Worm (Caenorhabditis elegans) whole organism, L4 larva: ENCODE results near the gene din-1.

ENCODE experiments used
- D1046.2 ChIP-seq: fragments of 200-800 bp; sonication (Bioruptor generic); IDR thresholded peaks from 2 replicates; pipeline ENCODE4 v1.3.6; 2022; ENCODE audit warnings: missing genetic modification characterization, missing compliant biosample characterization
- F10B5.3 ChIP-seq: sonication (generic microtip); optimal IDR thresholded peaks from 2 replicates; lab custom pipeline; 2016; ENCODE audit warnings: mild to moderate bottlenecking, missing genetic modification characterization, missing compliant biosample characterization
- F37D6.2 ChIP-seq: sonication (generic microtip); optimal IDR thresholded peaks from 2 replicates; lab custom pipeline; 2016; ENCODE audit warnings: mild to moderate bottlenecking, missing genetic modification characterization, missing compliant biosample characterization
- F44E2.7 ChIP-seq: fragments of 200-800 bp; sonication (Bioruptor generic); IDR thresholded peaks from 2 replicates; pipeline ENCODE4 v2.1.2; 2022; ENCODE audit warnings: missing genetic modification characterization, missing compliant biosample characterization
- R02D3.7 ChIP-seq: fragments of 150-350 bp; sonication (generic microtip); optimal IDR thresholded peaks from 3 replicates; lab custom pipeline; 2014; ENCODE audit warnings: missing biosample characterization, missing genetic modification characterization
- T20F7.1 ChIP-seq: fragments of 200-800 bp; sonication (Bioruptor generic); optimal IDR thresholded peaks from 2 replicates; lab custom pipeline; 2018; ENCODE audit warnings: mild to moderate bottlenecking, missing genetic modification characterization, missing compliant biosample characterization
- T26A8.4 ChIP-seq: fragments of 200-800 bp; sonication (Bioruptor generic); IDR thresholded peaks from 2 replicates; pipeline ENCODE4 v1.3.6; 2022; ENCODE audit warnings: missing genetic modification characterization, missing compliant biosample characterization
- Y105C5A.15 ChIP-seq: fragments of 200-800 bp; sonication (Bioruptor generic); IDR thresholded peaks from 2 replicates; pipeline ENCODE4 v1.3.6; 2022; ENCODE audit warnings: missing genetic modification characterization, missing compliant biosample characterization
- Y75B8A.6 ChIP-seq: fragments of 200-800 bp; sonication (Bioruptor generic); IDR thresholded peaks from 2 replicates; pipeline ENCODE4 v1.3.6; 2022; ENCODE audit warnings: missing genetic modification reagents, missing genetic modification characterization, missing compliant biosample characterization
- ZK337.2 ChIP-seq: fragments of 200-800 bp; sonication (Bioruptor generic); IDR thresholded peaks from 2 replicates; pipeline ENCODE4 v1.3.6; 2022; ENCODE audit warnings: missing genetic modification reagents, missing genetic modification characterization, missing compliant biosample characterization
- aha-1 ChIP-seq: fragments of 150-350 bp; peaks from one replicate; lab custom pipeline; 2014; ENCODE audit warnings: missing biosample characterization, missing genetic modification characterization
- aly-2 ChIP-seq: sonication (generic microtip); optimal IDR thresholded peaks from 2 replicates; lab custom pipeline; 2018; ENCODE audit warnings: missing biosample characterization, missing genetic modification characterization
- ama-1 ChIP-seq: fragments of 150-350 bp; optimal IDR thresholded peaks from 2 replicates; lab custom pipeline; 2014; ENCODE audit warnings: inconsistent platforms, mixed read lengths
- arid-1 ChIP-seq: fragments of 200-800 bp; sonication (Bioruptor generic); conservative IDR thresholded peaks from 2 replicates; pipeline ENCODE4 v1.3.6; 2022; ENCODE audit warnings: missing genetic modification reagents, missing genetic modification characterization, missing compliant biosample characterization
- ceh-20 ChIP-seq: fragments of 200-800 bp; sonication (Bioruptor generic); IDR thresholded peaks from 2 replicates; pipeline ENCODE4 v1.3.6; 2022; ENCODE audit warnings: missing genetic modification reagents, missing genetic modification characterization, missing compliant biosample characterization
- ceh-28 ChIP-seq: fragments of 150-350 bp; optimal IDR thresholded peaks from 2 replicates; lab custom pipeline; 2014; ENCODE audit warnings: missing biosample characterization, missing genetic modification reagents, missing genetic modification characterization
- ceh-32 ChIP-seq: sonication (generic microtip); optimal IDR thresholded peaks from 2 replicates; lab custom pipeline; 2016; ENCODE audit warnings: mild to moderate bottlenecking, missing genetic modification characterization, missing compliant biosample characterization; ENCODE audit not compliant: poor library complexity
- ces-1 ChIP-seq: fragments of 150-350 bp; sonication (generic microtip); optimal IDR thresholded peaks from 4 replicates; lab custom pipeline; 2014; ENCODE audit warnings: missing biosample characterization, missing genetic modification reagents, missing genetic modification characterization
- cey-2 ChIP-seq: sonication (generic microtip); optimal IDR thresholded peaks from 3 replicates; lab custom pipeline; 2017; ENCODE audit warnings: missing genetic modification characterization, mild to moderate bottlenecking, missing compliant biosample characterization, antibody characterized with exemption, borderline replicate concordance; ENCODE audit not compliant: insufficient read depth
- ctbp-1 ChIP-seq: fragments of 200-800 bp; sonication (Bioruptor generic); IDR thresholded peaks from 2 replicates; pipeline ENCODE4 v1.3.6; 2022; ENCODE audit warnings: missing genetic modification reagents, missing genetic modification characterization, missing compliant biosample characterization
- daf-19 ChIP-seq: fragments of 200-800 bp; sonication (Bioruptor generic); conservative IDR thresholded peaks from 2 replicates; pipeline ENCODE4 v1.3.6; 2022; ENCODE audit warnings: missing genetic modification characterization, missing compliant biosample characterization
- dmd-6 ChIP-seq: fragments of 200-800 bp; sonication (Bioruptor generic); IDR thresholded peaks from 2 replicates; pipeline ENCODE4 v1.3.6; 2022; ENCODE audit warnings: missing genetic modification reagents, missing genetic modification characterization, missing compliant biosample characterization
- dmd-8 ChIP-seq: fragments of 200-800 bp; sonication (Bioruptor generic); IDR thresholded peaks from 2 replicates; pipeline ENCODE4 v1.3.6; 2022; ENCODE audit warnings: missing genetic modification characterization, missing compliant biosample characterization
- dpl-1 ChIP-seq: fragments of 150-350 bp; optimal IDR thresholded peaks from 2 replicates; lab custom pipeline; 2014; ENCODE audit warnings: missing biosample characterization, missing genetic modification reagents, missing genetic modification characterization
- egl-27 ChIP-seq: sonication (generic microtip); optimal IDR thresholded peaks from 3 replicates; lab custom pipeline; 2017; ENCODE audit warnings: missing biosample characterization, missing genetic modification reagents, missing genetic modification characterization
- egl-43 ChIP-seq: fragments of 200-800 bp; sonication (Bioruptor generic); IDR thresholded peaks from 2 replicates; pipeline ENCODE4 v1.3.6; 2022; ENCODE audit warnings: missing genetic modification reagents, missing genetic modification characterization, missing compliant biosample characterization
- hmg-1.1 ChIP-seq: fragments of 200-800 bp; sonication (Bioruptor generic); IDR thresholded peaks from 2 replicates; pipeline ENCODE4 v1.3.6; 2022; ENCODE audit warnings: missing genetic modification reagents, missing genetic modification characterization, missing compliant biosample characterization
- lin-1 ChIP-seq: fragments of 200-800 bp; sonication (Bioruptor generic); IDR thresholded peaks from 2 replicates; pipeline ENCODE4 v1.3.6; 2022; ENCODE audit warnings: missing genetic modification reagents, missing genetic modification characterization, missing compliant biosample characterization
- lin-29 ChIP-seq: fragments of 200-800 bp; sonication (Bioruptor generic); IDR thresholded peaks from 2 replicates; pipeline ENCODE4 v1.3.6; 2022; ENCODE audit warnings: missing genetic modification reagents, missing genetic modification characterization, missing compliant biosample characterization
- lsy-2 ChIP-seq, 2 experiments: fragments of 150-350 bp in 1 of 2; sonication (generic microtip) in 1 of 2; optimal IDR thresholded peaks; 2 replicates each; lab custom pipeline; 2014 to 2017; ENCODE audit warnings: missing biosample characterization in 2 of 2, missing genetic modification characterization in 2 of 2
- madf-5 ChIP-seq, 2 experiments: fragments of 200-800 bp; sonication (Bioruptor generic); IDR thresholded peaks; 2 replicates each; pipeline ENCODE4 v1.3.6; 2022; ENCODE audit warnings: missing compliant biosample characterization in 2 of 2, missing genetic modification characterization in 2 of 2
- mdl-1 ChIP-seq, 2 experiments: fragments of 150-350 bp in 1 of 2; sonication (generic microtip) in 1 of 2; optimal IDR thresholded peaks; 2 replicates each; lab custom pipeline; 2014 to 2017; ENCODE audit warnings: missing biosample characterization in 2 of 2, missing genetic modification characterization in 2 of 2
- mxl-3 ChIP-seq: fragments of 200-800 bp; sonication (Bioruptor generic); optimal IDR thresholded peaks from 2 replicates; lab custom pipeline; 2018; ENCODE audit warnings: mild to moderate bottlenecking, missing genetic modification characterization, missing compliant biosample characterization
- nhr-102 ChIP-seq: sonication (generic microtip); optimal IDR thresholded peaks from 2 replicates; lab custom pipeline; 2016; ENCODE audit warnings: mild to moderate bottlenecking, missing genetic modification characterization, moderate library complexity, missing compliant biosample characterization
- nhr-11 ChIP-seq: fragments of 150-350 bp; optimal IDR thresholded peaks from 2 replicates; lab custom pipeline; 2014; ENCODE audit warnings: missing biosample characterization, missing genetic modification characterization
- nhr-28 ChIP-seq: fragments of 150-350 bp; optimal IDR thresholded peaks from 2 replicates; lab custom pipeline; 2014; ENCODE audit warnings: missing biosample characterization, missing genetic modification characterization
- nhr-41 ChIP-seq: fragments of 200-800 bp; sonication (Bioruptor generic); IDR thresholded peaks from 2 replicates; pipeline ENCODE4 v1.3.6; 2022; ENCODE audit warnings: missing genetic modification reagents, missing genetic modification characterization, missing compliant biosample characterization
- nhr-48 ChIP-seq: sonication (generic microtip); optimal IDR thresholded peaks from 2 replicates; lab custom pipeline; 2016; ENCODE audit warnings: mild to moderate bottlenecking, missing genetic modification characterization, missing compliant biosample characterization
- nhr-6 ChIP-seq: fragments of 150-350 bp; optimal IDR thresholded peaks from 2 replicates; lab custom pipeline; 2014; ENCODE audit warnings: missing biosample characterization, missing genetic modification characterization
- nhr-76 ChIP-seq: fragments of 150-350 bp; optimal IDR thresholded peaks from 2 replicates; lab custom pipeline; 2014; ENCODE audit warnings: missing biosample characterization, missing genetic modification characterization
- nhr-77 ChIP-seq: fragments of 150-350 bp; optimal IDR thresholded peaks from 2 replicates; lab custom pipeline; 2014; ENCODE audit warnings: missing biosample characterization, missing genetic modification characterization
- php-3 ChIP-seq: fragments of 200-800 bp; sonication (Bioruptor generic); IDR thresholded peaks from 2 replicates; pipeline ENCODE4 v1.3.6; 2022; ENCODE audit warnings: missing genetic modification reagents, missing genetic modification characterization, missing compliant biosample characterization
- pqm-1 ChIP-seq: sonication (generic microtip); optimal IDR thresholded peaks from 2 replicates; lab custom pipeline; 2017; ENCODE audit warnings: missing biosample characterization, missing genetic modification characterization
- rbr-2 ChIP-seq: sonication (generic microtip); optimal IDR thresholded peaks from 2 replicates; lab custom pipeline; 2016; ENCODE audit warnings: missing genotype, missing genetic modification characterization, missing compliant biosample characterization
- saeg-2 ChIP-seq: fragments of 200-800 bp; sonication (Bioruptor generic); IDR thresholded peaks from 2 replicates; pipeline ENCODE4 v1.3.6; 2022; ENCODE audit warnings: missing genetic modification reagents, missing genetic modification characterization, missing compliant biosample characterization
- sdz-12 ChIP-seq: fragments of 200-800 bp; sonication (Bioruptor generic); optimal IDR thresholded peaks from 2 replicates; lab custom pipeline; 2018; ENCODE audit warnings: mild to moderate bottlenecking, missing genetic modification characterization, missing compliant biosample characterization
- spr-1 ChIP-seq: sonication (generic microtip); optimal IDR thresholded peaks from 2 replicates; lab custom pipeline; 2016; ENCODE audit warnings: mild to moderate bottlenecking, missing genetic modification characterization, missing compliant biosample characterization
- tag-97 ChIP-seq: fragments of 200-800 bp; sonication (Bioruptor generic); IDR thresholded peaks from 2 replicates; pipeline ENCODE4 v1.3.6; 2022; ENCODE audit warnings: missing genetic modification characterization, missing compliant biosample characterization
- unc-62 ChIP-seq, 3 experiments: fragments of 150-350 bp in 1 of 3; sonication (generic microtip); optimal IDR thresholded peaks in 2 of 3; peaks in 1 of 3; 1 replicate in 1 of 3; 2 replicates in 2 of 3; lab custom pipeline; 2014 to 2017; ENCODE audit warnings: missing biosample characterization in 3 of 3, missing genetic modification characterization in 3 of 3, missing genetic modification reagents in 3 of 3, missing genotype in 1 of 3
- zfp-2 ChIP-seq: sonication (generic microtip); optimal IDR thresholded peaks from 2 replicates; lab custom pipeline; 2016; ENCODE audit warnings: mild to moderate bottlenecking, missing genetic modification characterization, missing compliant biosample characterization
- zfp-3 ChIP-seq: fragments of 200-800 bp; sonication (Bioruptor generic); conservative IDR thresholded peaks from 2 replicates; pipeline ENCODE4 v1.3.6; 2022; ENCODE audit warnings: missing genetic modification reagents, missing genetic modification characterization, missing compliant biosample characterization

din-1 gene

DNA sequence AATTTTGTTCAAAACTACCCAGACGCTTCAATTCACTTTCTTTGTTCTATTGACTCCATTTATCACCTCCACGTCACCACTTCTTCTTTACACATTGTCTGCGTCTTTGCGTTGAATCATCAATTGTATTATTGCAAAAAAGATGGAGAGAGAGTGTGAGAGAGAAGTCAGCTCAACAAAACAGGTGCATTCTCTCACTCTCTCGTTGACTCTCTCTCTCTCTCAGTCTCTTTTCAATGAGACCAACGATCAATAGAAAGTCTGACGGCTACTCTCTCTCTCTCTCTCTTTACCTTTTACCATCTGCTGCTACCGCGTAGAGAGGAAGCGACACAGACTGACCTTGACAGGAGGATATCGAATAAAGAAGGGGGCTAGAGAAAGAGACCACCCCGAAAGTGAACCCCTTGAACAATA, 2.3 kb upstream of the din-1 start (continued):
- no peak for TF ChIP-seq R02D3.7 (tag; lab: Kevin White, UChicago)
- TF ChIP-seq dmd-8 (GFP tag; lab: Robert Waterston, UW), result no peak
- peak; percentile 72 for TF ChIP-seq ceh-28 (tag; lab: Kevin White, UChicago)
- TF ChIP-seq nhr-77, result peak; percentile 90
- TF ChIP-seq Y75B8A.6 (GFP tag; lab: Robert Waterston, UW), result 0 out of 2 replicates have a peak, but pooled peaks have one; percentile 64
- TF ChIP-seq tag-97 (GFP tag; lab: Robert Waterston, UW), result no peak
- TF ChIP-seq Y105C5A.15 (GFP tag; lab: Robert Waterston, UW), result no peak
- TF ChIP-seq F37D6.2 (tag; lab: Kevin White, UChicago), result no peak
- TF ChIP-seq T20F7.1 (GFP tag; lab: Kevin White, UChicago), result no peak
- peak; percentile 67 for TF ChIP-seq cey-2 (tag; lab: Kevin White, UChicago)
- TF ChIP-seq nhr-76 (tag; lab: Kevin White, UChicago), result no peak
- TF ChIP-seq egl-27, result no peak
- TF ChIP-seq D1046.2 (GFP tag; lab: Robert Waterston, UW), result no peak
- TF ChIP-seq ctbp-1 (GFP tag; lab: Robert Waterston, UW), result 0 out of 2 replicates have a peak, but pooled peaks have one; percentile 30
- no peak for TF ChIP-seq ZK337.2 (GFP tag; lab: Robert Waterston, UW)
- TF ChIP-seq pqm-1 (tag; lab: Kevin White, UChicago), result peak; percentile 25
- TF ChIP-seq zfp-2 (tag; lab: Kevin White, UChicago), result no peak
- TF ChIP-seq T26A8.4, result peak; percentile 75
- TF ChIP-seq F44E2.7 (GFP tag; lab: Robert Waterston, UW), result 0 out of 2 replicates have a peak, but pooled peaks have one; percentile 21
- TF ChIP-seq rbr-2, result peak; percentile 80
- TF ChIP-seq nhr-11, result peak; percentile 86
- no peak for TF ChIP-seq sdz-12 (GFP tag; lab: Kevin White, UChicago)
- peak; percentile 16 to 92 for TF ChIP-seq mdl-1 (tag; optimal IDR thresholded peaks at IDR 0.05; lab: Kevin White, UChicago)
- TF ChIP-seq hmg-1.1 (GFP tag; lab: Robert Waterston, UW), result peak; percentile 72
- TF ChIP-seq ceh-20 (GFP tag; lab: Robert Waterston, UW), result 0 out of 2 replicates have a peak, but pooled peaks have one; percentile 6
- peak; percentile 45 for TF ChIP-seq arid-1 (GFP tag; lab: Robert Waterston, UW)
- peak; percentile 51 for TF ChIP-seq nhr-102
- TF ChIP-seq nhr-28 (tag; lab: Kevin White, UChicago), result peak; percentile 83
- peak; percentile 32 for TF ChIP-seq dpl-1 (GFP tag; lab: Kevin White, UChicago)
- TF ChIP-seq ces-1 (GFP tag; lab: Kevin White, UChicago), result peak; percentile 14
- TF ChIP-seq F10B5.3, result no peak
- TF ChIP-seq lin-1 (GFP tag; lab: Robert Waterston, UW), result 0 out of 2 replicates have a peak, but pooled peaks have one; percentile 15
- TF ChIP-seq aha-1 (tag; lab: Kevin White, UChicago), result peak; percentile 96
- TF ChIP-seq ceh-32 (tag; lab: Kevin White, UChicago), result no peak
- peak; percentile 92 for TF ChIP-seq nhr-48 (tag; lab: Kevin White, UChicago)
- TF ChIP-seq nhr-41 (GFP tag; lab: Robert Waterston, UW), result no peak
- no peak for TF ChIP-seq aly-2
- TF ChIP-seq unc-62 (GFP tag; optimal IDR thresholded peaks at IDR 0.05 in 1 of 2; lab: Kevin White, UChicago), result peak in 1 of 2 experiments; percentile 100
- no peak for TF ChIP-seq unc-62 (tag; optimal IDR thresholded peaks at IDR 0.05; lab: Kevin White, UChicago)
- no peak for TF ChIP-seq zfp-3 (GFP tag; lab: Robert Waterston, UW)
- TF ChIP-seq lin-29 (GFP tag; lab: Robert Waterston, UW), result no peak
- TF ChIP-seq ama-1 (lab: Kevin White, UChicago), result peak; percentile 88
- TF ChIP-seq dmd-6 (GFP tag; lab: Robert Waterston, UW), result peak; percentile 85
- no peak for TF ChIP-seq daf-19 (GFP tag; lab: Robert Waterston, UW)
- peak; percentile 71; the same call in 1 of the 2 replicates for TF ChIP-seq egl-43 (GFP tag; lab: Robert Waterston, UW)
- peak; percentile 78 for TF ChIP-seq mxl-3 (GFP tag; lab: Kevin White, UChicago)
- TF ChIP-seq madf-5 (GFP tag; IDR thresholded peaks at IDR 0.05; lab: Robert Waterston, UW), result no peak
- peak; percentile 49 for TF ChIP-seq spr-1 (tag; lab: Kevin White, UChicago)
- TF ChIP-seq saeg-2, result peak; percentile 45; the same call in 1 of the 2 replicates
- TF ChIP-seq php-3 (GFP tag; lab: Robert Waterston, UW), result 0 out of 2 replicates have a peak, but pooled peaks have one; percentile 45
- peak; percentile 96 for TF ChIP-seq nhr-6 (tag; lab: Kevin White, UChicago)
- peak; percentile 82 to 83 for TF ChIP-seq lsy-2 (tag; optimal IDR thresholded peaks at IDR 0.05; lab: Kevin White, UChicago)
